Worm (Caenorhabditis elegans): ENCODE measurements around the gene rps-13.

Gene rps-13

ce11 chrIII:6420201-6420600 lies 45.4 kb upstream of the rps-13 start (continued):
- TF ChIP-seq jun-1 (tag; optimal IDR thresholded peaks at IDR 0.05) (no peak), nhr-10 (tag; optimal IDR thresholded peaks at IDR 0.05) (no peak), sdz-12 (GFP tag; optimal IDR thresholded peaks at IDR 0.05) (no peak), lin-39 (tag; optimal IDR thresholded peaks at IDR 0.05) (no peak)

ce11 chrIII:6419409-6419944 lies 44.7 kb upstream of the rps-13 start, which contains the start of gene atgl-1:
Gene atgl-1, minus strand, starts transcription at chrIII:6419459.
- no peak for TF ChIP-seq ZK337.2 (GFP tag; IDR thresholded peaks at IDR 0.05)
- TF ChIP-seq daf-12 (tag; optimal IDR thresholded peaks at IDR 0.05) = no peak
- no peak for TF ChIP-seq vab-7 (GFP tag; IDR thresholded peaks at IDR 0.05)
- peak; percentile 8 for TF ChIP-seq nhr-48 (tag; optimal IDR thresholded peaks at IDR 0.05)
- TF ChIP-seq lin-13 (GFP tag; optimal IDR thresholded peaks at IDR 0.05) = no peak
- TF ChIP-seq snpc-4 (tag; optimal IDR thresholded peaks at IDR 0.05) = no peak
- no peak for TF ChIP-seq gei-8 (GFP tag; optimal IDR thresholded peaks at IDR 0.05)
- no peak for TF ChIP-seq mes-2 (tag; optimal IDR thresholded peaks at IDR 0.05; ENCODE audit: poor library complexity, severe bottlenecking)
- TF ChIP-seq ceh-20 (GFP tag; IDR thresholded peaks at IDR 0.05) = no peak
- no peak for TF ChIP-seq daf-16 (GFP tag; optimal IDR thresholded peaks at IDR 0.05)
- peak; percentile 15 for TF ChIP-seq daf-16 (tag; optimal IDR thresholded peaks at IDR 0.05)
- TF ChIP-seq nhr-28 (tag; optimal IDR thresholded peaks at IDR 0.05) = peak; percentile 69
- peak; percentile 52 for TF ChIP-seq hlh-11 (tag; optimal IDR thresholded peaks at IDR 0.05)
- TF ChIP-seq dve-1 (tag; optimal IDR thresholded peaks at IDR 0.05; ENCODE audit: insufficient read depth) = peak; percentile 1
- TF ChIP-seq lsy-2 (tag; optimal IDR thresholded peaks at IDR 0.05) = no peak
- no peak for TF ChIP-seq unc-62 (GFP tag; optimal IDR thresholded peaks at IDR 0.05 in 1 of 2)
- no peak for TF ChIP-seq unc-62 (tag; optimal IDR thresholded peaks at IDR 0.05)
- no peak for TF ChIP-seq lim-7 (GFP tag; IDR thresholded peaks at IDR 0.05)
- TF ChIP-seq mxl-3 (GFP tag; optimal IDR thresholded peaks at IDR 0.05) = peak; percentile 35
- TF ChIP-seq unc-39 (tag; optimal IDR thresholded peaks at IDR 0.05) = no peak
- TF ChIP-seq daf-8 (GFP tag; IDR thresholded peaks at IDR 0.05) = no peak
- no peak for TF ChIP-seq Y75B8A.6 (GFP tag; IDR thresholded peaks at IDR 0.05)
- TF ChIP-seq dmd-6 (GFP tag; IDR thresholded peaks at IDR 0.05) = peak; percentile 32; the same call in 1 of the 2 replicates
- TF ChIP-seq Y105C5A.15 (GFP tag; IDR thresholded peaks at IDR 0.05) = no peak
- TF ChIP-seq ztf-11 (tag; optimal IDR thresholded peaks at IDR 0.05) = no peak
- no peak for TF ChIP-seq nhr-102 (tag; optimal IDR thresholded peaks at IDR 0.05)
- TF ChIP-seq hmg-1.1 (GFP tag; IDR thresholded peaks at IDR 0.05) = no peak
- TF ChIP-seq F37D6.2 (tag; optimal IDR thresholded peaks at IDR 0.05) = no peak
- no peak for TF ChIP-seq madf-5 (GFP tag; IDR thresholded peaks at IDR 0.05)
- no peak for TF ChIP-seq spr-1 (tag; optimal IDR thresholded peaks at IDR 0.05)
- no peak for TF ChIP-seq nhr-42 (GFP tag; IDR thresholded peaks at IDR 0.05)
- peak; percentile 43 for TF ChIP-seq hlh-30 (tag; optimal IDR thresholded peaks at IDR 0.05; ENCODE audit: insufficient read depth)
- no peak for TF ChIP-seq zag-1 (tag; optimal IDR thresholded peaks at IDR 0.05)
- no peak for TF ChIP-seq Y48G9A.11 (GFP tag; IDR thresholded peaks at IDR 0.05)
- no peak for TF ChIP-seq lir-3 (tag; optimal IDR thresholded peaks at IDR 0.05)
- no peak for TF ChIP-seq ceh-44 (GFP tag; IDR thresholded peaks at IDR 0.05)
- TF ChIP-seq fos-1 (tag; optimal IDR thresholded peaks at IDR 0.05) = no peak
- TF ChIP-seq ces-1 (GFP tag; optimal IDR thresholded peaks at IDR 0.05) = no peak
- peak in 1 of 2 experiments; percentile 38 for TF ChIP-seq mdl-1 (tag; optimal IDR thresholded peaks at IDR 0.05)
- no peak for TF ChIP-seq F49E8.2 (tag; optimal IDR thresholded peaks at IDR 0.05; ENCODE audit: borderline replicate concordance)
- TF ChIP-seq lin-1 (GFP tag; IDR thresholded peaks at IDR 0.05) = no peak
